Worm (Caenorhabditis elegans): ENCODE results near the gene C54D10.10.
A peak's percentile ranks its signal among the peaks of the same experiment; 100 is the strongest.

C54D10.10 gene

ce11 chrV:12475360-12475759 is 25.6 kb upstream of the C54D10.10 start:
- no peak for TF ChIP-seq nhr-21 (tag; optimal IDR thresholded peaks at IDR 0.05)
- TF ChIP-seq nhr-77 (tag; optimal IDR thresholded peaks at IDR 0.05), result no peak
- TF ChIP-seq skn-1 (tag; optimal IDR thresholded peaks at IDR 0.05), result no peak
- TF ChIP-seq gmeb-1 (tag; optimal IDR thresholded peaks at IDR 0.05), result peak; percentile 36
- TF ChIP-seq crh-2 (tag; optimal IDR thresholded peaks at IDR 0.05), result peak; percentile 31
- TF ChIP-seq snpc-4 (tag; optimal IDR thresholded peaks at IDR 0.05), result no peak
- no peak for TF ChIP-seq nhr-23 (tag; optimal IDR thresholded peaks at IDR 0.05)
- peak; percentile 95 for TF ChIP-seq fos-1 (tag; optimal IDR thresholded peaks at IDR 0.05)

ce11 chrV:12470324-12470723 is 20.5 kb upstream of the C54D10.10 start:
- no peak for TF ChIP-seq unc-55 (GFP tag; optimal IDR thresholded peaks at IDR 0.05)

- no peak for TF ChIP-seq elt-3 (tag; optimal IDR thresholded peaks at IDR 0.05)
- no peak for TF ChIP-seq fos-1 (tag; optimal IDR thresholded peaks at IDR 0.05)
- no peak for TF ChIP-seq mbf-1 (tag; optimal IDR thresholded peaks at IDR 0.05)
- TF ChIP-seq nhr-25 (tag; optimal IDR thresholded peaks at IDR 0.05), result no peak
Observed at ce11 chrV:12468363-12468762, 18.6 kb upstream of the C54D10.10 start, which contains the start of gene F28C1.3. Gene F28C1.3, plus strand, starts transcription at chrV:12468663.

- TF ChIP-seq F13H6.1 (tag; optimal IDR thresholded peaks at IDR 0.05) (peak; percentile 26), lin-11 (tag; optimal IDR thresholded peaks at IDR 0.05) (no peak), ZK546.5 (tag; optimal IDR thresholded peaks at IDR 0.05) (no peak), fos-1 (tag; optimal IDR thresholded peaks at IDR 0.05) (peak; percentile 96), sma-9 (GFP tag; optimal IDR thresholded peaks at IDR 0.05) (peak; percentile 67), sma-9 (tag; optimal IDR thresholded peaks at IDR 0.05) (no peak), aly-2 (tag; optimal IDR thresholded peaks at IDR 0.05) (no peak), crh-2 (tag; optimal IDR thresholded peaks at IDR 0.05) (peak; percentile 21), ceh-16 (tag; optimal IDR thresholded peaks at IDR 0.05) (no peak), elt-1 (tag; optimal IDR thresholded peaks at IDR 0.05) (no peak), nhr-6 (tag; optimal IDR thresholded peaks at IDR 0.05) (no peak), nhr-12 (tag; optimal IDR thresholded peaks at IDR 0.05) (no peak), unc-55 (GFP tag; optimal IDR thresholded peaks at IDR 0.05) (no peak), peb-1 (tag; optimal IDR thresholded peaks at IDR 0.05) (no peak), gmeb-1 (tag; optimal IDR thresholded peaks at IDR 0.05) (peak; percentile 31), lin-39 (tag; optimal IDR thresholded peaks at IDR 0.05) (no peak), ceh-82 (tag; optimal IDR thresholded peaks at IDR 0.05) (no peak), blmp-1 (tag; optimal IDR thresholded peaks at IDR 0.05; ENCODE audit: insufficient read depth) (no peak), Y55F3AM.14 (GFP tag; optimal IDR thresholded peaks at IDR 0.05) (no peak), ztf-4 (tag; optimal IDR thresholded peaks at IDR 0.05) (no peak), egl-27 (tag; optimal IDR thresholded peaks at IDR 0.05) (no peak), nhr-23 (tag; optimal IDR thresholded peaks at IDR 0.05) (no peak), nhr-10 (tag; optimal IDR thresholded peaks at IDR 0.05) (no peak), sem-4 (tag; optimal IDR thresholded peaks at IDR 0.05) (no peak), elt-3 (tag; optimal IDR thresholded peaks at IDR 0.05) (no peak), unc-39 (tag; optimal IDR thresholded peaks at IDR 0.05) (no peak), alr-1 (tag; optimal IDR thresholded peaks at IDR 0.05) (no peak), snpc-4 (tag; optimal IDR thresholded peaks at IDR 0.05) (no peak), mab-5 (tag; optimal IDR thresholded peaks at IDR 0.05) (no peak), C34F6.9 (tag; optimal IDR thresholded peaks at IDR 0.05) (no peak), ztf-11 (tag; optimal IDR thresholded peaks at IDR 0.05) (no peak), nhr-25 (tag; optimal IDR thresholded peaks at IDR 0.05) (no peak), unc-62 (GFP tag; optimal IDR thresholded peaks at IDR 0.05) (no peak), nhr-11 (tag; optimal IDR thresholded peaks at IDR 0.05) (no peak), nhr-77 (tag; optimal IDR thresholded peaks at IDR 0.05) (no peak), nhr-129 (tag; optimal IDR thresholded peaks at IDR 0.05) (no peak), ztf-1 (GFP tag; conservative IDR thresholded peaks at IDR 0.05) (no peak)
Observed at ce11 chrV:12467755-12468154, 18.0 kb upstream of the C54D10.10 start.
